Worm (Caenorhabditis elegans): ENCODE results near the gene C08H9.18.
A peak's percentile ranks its signal among the peaks of the same experiment; 100 is the strongest.

Gene C08H9.18

ce11 chrII:9862147-9862546 is at the start of gene C08H9.18:
C08H9.18 (minus strand) TSS chrII:9862247.
- TF ChIP-seq nhr-12 (tag; optimal IDR thresholded peaks at IDR 0.05) (no peak), lin-32 (GFP tag; optimal IDR thresholded peaks at IDR 0.05) (no peak), elt-3 (tag; optimal IDR thresholded peaks at IDR 0.05) (no peak)

DNA sequence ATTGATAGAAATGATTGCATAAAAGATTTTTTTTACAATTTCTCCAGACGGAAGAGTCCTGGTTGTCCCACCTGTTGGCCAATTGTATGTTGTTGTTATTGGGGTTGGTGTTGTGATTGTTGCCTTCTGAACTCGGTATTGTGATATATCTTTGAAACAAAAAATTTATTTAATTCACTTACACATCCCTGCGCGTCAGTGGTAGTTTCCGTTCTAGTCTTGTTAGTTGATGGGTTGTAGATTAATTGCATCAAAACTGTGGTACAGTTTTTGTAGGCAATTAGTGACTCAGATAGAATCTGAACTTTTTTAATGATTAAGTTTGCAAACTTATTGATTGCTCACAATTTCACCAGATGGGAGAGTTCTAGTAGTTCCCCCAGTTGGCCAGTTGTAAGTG is 42.4 kb upstream of the C08H9.18 start:
- TF ChIP-seq sptf-1 (tag; optimal IDR thresholded peaks at IDR 0.05) (no peak), M03D4.4 (tag; optimal IDR thresholded peaks at IDR 0.05) (no peak), lin-13 (tag; optimal IDR thresholded peaks at IDR 0.05) (no peak), flh-1 (GFP tag; optimal IDR thresholded peaks at IDR 0.05) (no peak), lsy-2 (tag; optimal IDR thresholded peaks at IDR 0.05) (no peak), elt-3 (tag; optimal IDR thresholded peaks at IDR 0.05) (no peak), mab-5 (tag; optimal IDR thresholded peaks at IDR 0.05) (no peak), nhr-28 (tag; optimal IDR thresholded peaks at IDR 0.05) (no peak), ztf-11 (tag; optimal IDR thresholded peaks at IDR 0.05) (no peak), mls-2 (tag; optimal IDR thresholded peaks at IDR 0.05) (no peak), ceh-43 (GFP tag; optimal IDR thresholded peaks at IDR 0.05) (no peak), sem-2 (GFP tag; optimal IDR thresholded peaks at IDR 0.05) (no peak), cnd-1 (tag; optimal IDR thresholded peaks at IDR 0.05) (no peak), hlh-1 (tag; optimal IDR thresholded peaks at IDR 0.05) (no peak), ceh-39 (tag; optimal IDR thresholded peaks at IDR 0.05) (no peak), bed-3 (GFP tag; optimal IDR thresholded peaks at IDR 0.05) (no peak), nhr-2 (tag; optimal IDR thresholded peaks at IDR 0.05) (no peak), snpc-4 (tag; optimal IDR thresholded peaks at IDR 0.05) (no peak), ces-1 (GFP tag; optimal IDR thresholded peaks at IDR 0.05) (no peak)

ce11 chrII:9900276-9900675 is 38.2 kb upstream of the C08H9.18 start, which contains the start of gene unc-4:
unc-4 (minus strand) TSS chrII:9900376.
- no peak for TF ChIP-seq unc-62 (GFP tag; optimal IDR thresholded peaks at IDR 0.05)
- no peak for TF ChIP-seq lsy-2 (tag; optimal IDR thresholded peaks at IDR 0.05)
- TF ChIP-seq ztf-11 (tag; optimal IDR thresholded peaks at IDR 0.05) = no peak
- TF ChIP-seq unc-39 (tag; optimal IDR thresholded peaks at IDR 0.05) = no peak
- TF ChIP-seq unc-120 (tag; optimal IDR thresholded peaks at IDR 0.05; ENCODE audit: poor library complexity, severe bottlenecking) = no peak
- TF ChIP-seq hlh-1 (tag; optimal IDR thresholded peaks at IDR 0.05) = no peak
- no peak for TF ChIP-seq ceh-83 (GFP tag; optimal IDR thresholded peaks at IDR 0.05)

DNA sequence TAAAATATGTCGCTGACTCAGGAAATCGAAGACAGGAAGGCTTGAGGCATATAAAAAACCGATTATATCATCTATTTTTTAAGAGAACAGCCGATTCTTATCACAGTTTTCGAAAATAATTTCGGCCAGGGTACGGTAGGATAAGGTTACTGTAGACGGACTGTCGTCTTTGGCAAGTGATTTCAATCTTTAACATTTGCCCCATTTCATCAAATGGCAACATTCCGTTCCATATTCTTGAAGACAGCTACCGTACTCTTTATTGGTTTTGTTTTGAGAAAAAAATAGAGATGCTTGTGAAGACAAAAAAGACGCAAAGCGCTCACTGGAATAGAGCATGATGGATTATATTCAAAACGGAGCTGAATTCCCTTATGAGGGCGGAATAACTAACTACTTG is 36.7 kb upstream of the C08H9.18 start:
- TF ChIP-seq zip-8 (tag; optimal IDR thresholded peaks at IDR 0.05) = no peak
- TF ChIP-seq lin-32 (GFP tag; optimal IDR thresholded peaks at IDR 0.05) = no peak

DNA sequence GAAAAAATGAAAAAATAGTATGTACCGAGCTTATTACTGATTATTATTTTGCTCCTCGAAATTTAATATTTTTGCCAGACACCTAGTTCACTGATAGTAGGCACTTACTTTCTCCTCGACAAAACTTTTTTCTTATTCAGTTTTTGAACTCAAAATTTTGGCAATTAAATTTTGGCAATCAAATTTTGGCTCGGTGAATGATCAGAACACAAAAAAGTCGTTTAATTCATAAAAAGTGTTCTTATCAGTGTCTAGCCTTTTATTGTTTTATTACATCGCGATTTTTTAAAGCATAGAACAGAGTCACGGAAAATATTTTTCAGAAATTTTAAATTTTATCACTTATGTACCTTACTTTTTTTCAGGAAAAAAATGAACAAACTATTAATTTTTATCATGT is 33.1 kb upstream of the C08H9.18 start:
- TF ChIP-seq elt-3 (tag; optimal IDR thresholded peaks at IDR 0.05) = no peak
- no peak for TF ChIP-seq unc-62 (GFP tag; optimal IDR thresholded peaks at IDR 0.05)
- TF ChIP-seq snpc-4 (tag; optimal IDR thresholded peaks at IDR 0.05) = no peak
- no peak for TF ChIP-seq nhr-12 (tag; optimal IDR thresholded peaks at IDR 0.05)

ce11 chrII:9894435-9894834 is 32.4 kb upstream of the C08H9.18 start, which contains the start of gene F26C11.1:
F26C11.1 (plus strand) TSS chrII:9894735.
- TF ChIP-seq blmp-1 (tag; optimal IDR thresholded peaks at IDR 0.05) = no peak

- TF ChIP-seq bed-3 (GFP tag; optimal IDR thresholded peaks at IDR 0.05) (no peak), M03D4.4 (tag; optimal IDR thresholded peaks at IDR 0.05) (no peak), lin-32 (GFP tag; optimal IDR thresholded peaks at IDR 0.05) (no peak), ztf-11 (tag; optimal IDR thresholded peaks at IDR 0.05) (no peak), lin-13 (tag; optimal IDR thresholded peaks at IDR 0.05) (peak; percentile 11), mep-1 (tag; optimal IDR thresholded peaks at IDR 0.05) (peak; percentile 36), hlh-1 (tag; optimal IDR thresholded peaks at IDR 0.05) (peak; percentile 59), nhr-76 (tag; optimal IDR thresholded peaks at IDR 0.05) (no peak), zip-8 (tag; optimal IDR thresholded peaks at IDR 0.05) (no peak), nhr-12 (tag; optimal IDR thresholded peaks at IDR 0.05) (no peak), unc-62 (GFP tag; optimal IDR thresholded peaks at IDR 0.05) (no peak), unc-120 (tag; optimal IDR thresholded peaks at IDR 0.05; ENCODE audit: poor library complexity, severe bottlenecking) (no peak), blmp-1 (tag; optimal IDR thresholded peaks at IDR 0.05) (no peak), sptf-1 (tag; optimal IDR thresholded peaks at IDR 0.05) (no peak), ceh-83 (GFP tag; optimal IDR thresholded peaks at IDR 0.05) (no peak), lsy-2 (tag; optimal IDR thresholded peaks at IDR 0.05) (peak; percentile 95), ceh-43 (GFP tag; optimal IDR thresholded peaks at IDR 0.05) (no peak), mab-5 (tag; optimal IDR thresholded peaks at IDR 0.05) (no peak), cnd-1 (tag; optimal IDR thresholded peaks at IDR 0.05) (no peak), ham-2 (GFP tag; optimal IDR thresholded peaks at IDR 0.05) (no peak), pha-4 (tag; optimal IDR thresholded peaks at IDR 0.05) (no peak), elt-1 (tag; optimal IDR thresholded peaks at IDR 0.05; ENCODE audit: borderline replicate concordance, insufficient read depth) (no peak), ces-1 (GFP tag; optimal IDR thresholded peaks at IDR 0.05) (no peak), nhr-2 (tag; optimal IDR thresholded peaks at IDR 0.05) (no peak), drap-1 (GFP tag; optimal IDR thresholded peaks at IDR 0.05) (no peak), nhr-237 (tag; optimal IDR thresholded peaks at IDR 0.05) (no peak)
These were observed 30.4 kb upstream of the C08H9.18 start, which contains the start of gene C08H9.16 for ce11 chrII:9892409-9892808. C08H9.16 (plus strand) TSS chrII:9892778.
